Worm (Caenorhabditis elegans): Measurements from ENCODE around the gene R11D1.3.

ce11 chrV:12736166-12736753 lies 24.4 kb upstream of the R11D1.3 start, which contains the start of gene cky-1:
- TF ChIP-seq dpl-1 (GFP tag; optimal IDR thresholded peaks at IDR 0.05): no peak
- TF ChIP-seq C34B4.2 (tag; optimal IDR thresholded peaks at IDR 0.05): no peak
- TF ChIP-seq nhr-12 (tag; optimal IDR thresholded peaks at IDR 0.05): no peak
- no peak for TF ChIP-seq alr-1 (tag; optimal IDR thresholded peaks at IDR 0.05; ENCODE audit: borderline replicate concordance)
- no peak for TF ChIP-seq ceh-8 (GFP tag; optimal IDR thresholded peaks at IDR 0.05)
- TF ChIP-seq vab-15 (tag; optimal IDR thresholded peaks at IDR 0.05): no peak
- TF ChIP-seq mep-1 (tag; optimal IDR thresholded peaks at IDR 0.05): no peak
- no peak for TF ChIP-seq aly-2 (tag; optimal IDR thresholded peaks at IDR 0.05)
- no peak for TF ChIP-seq nhr-19 (GFP tag; conservative IDR thresholded peaks at IDR 0.05)
- TF ChIP-seq ama-1 (optimal IDR thresholded peaks at IDR 0.05): no peak
- no peak for TF ChIP-seq fos-1 (tag; optimal IDR thresholded peaks at IDR 0.05)
- TF ChIP-seq C16A3.4 (tag; optimal IDR thresholded peaks at IDR 0.05): no peak
